Worm (Caenorhabditis elegans) whole organism, L2 larva: Measurements from ENCODE around the gene nra-1.

ENCODE experiments used
- F13H6.1 ChIP-seq: sonication (generic microtip); optimal IDR thresholded peaks from 2 replicates; lab custom pipeline; 2016; ENCODE audit warnings: missing genetic modification characterization, missing compliant biosample characterization
- aly-2 ChIP-seq: fragments of 150-350 bp; optimal IDR thresholded peaks from 2 replicates; lab custom pipeline; 2014; ENCODE audit warnings: missing biosample characterization, missing genetic modification characterization
- ama-1 ChIP-seq: fragments of 150-350 bp; optimal IDR thresholded peaks from 2 replicates; lab custom pipeline; 2018; ENCODE audit warnings: inconsistent platforms
- ceh-82 ChIP-seq: fragments of 150-350 bp; optimal IDR thresholded peaks from 2 replicates; lab custom pipeline; 2014; ENCODE audit warnings: missing biosample characterization, missing genetic modification characterization
- lin-39 ChIP-seq: fragments of 150-350 bp; optimal IDR thresholded peaks from 2 replicates; lab custom pipeline; 2014; ENCODE audit warnings: missing biosample characterization, missing genetic modification reagents, missing genetic modification characterization
- nhr-11 ChIP-seq: fragments of 150-350 bp; optimal IDR thresholded peaks from 2 replicates; lab custom pipeline; 2014; ENCODE audit warnings: missing biosample characterization, missing genetic modification characterization
- nhr-21 ChIP-seq: fragments of 150-350 bp; optimal IDR thresholded peaks from 2 replicates; lab custom pipeline; 2014; ENCODE audit warnings: missing biosample characterization, missing genetic modification characterization
- nhr-237 ChIP-seq: fragments of 150-350 bp; optimal IDR thresholded peaks from 2 replicates; lab custom pipeline; 2014; ENCODE audit warnings: missing biosample characterization, missing genetic modification characterization
- unc-62 ChIP-seq: fragments of 150-350 bp; optimal IDR thresholded peaks from 2 replicates; lab custom pipeline; 2014; ENCODE audit warnings: missing biosample characterization, missing genetic modification reagents, missing genetic modification characterization
- zag-1 ChIP-seq: fragments of 150-350 bp; optimal IDR thresholded peaks from 2 replicates; lab custom pipeline; 2014; ENCODE audit warnings: missing biosample characterization, missing genetic modification characterization

DNA sequence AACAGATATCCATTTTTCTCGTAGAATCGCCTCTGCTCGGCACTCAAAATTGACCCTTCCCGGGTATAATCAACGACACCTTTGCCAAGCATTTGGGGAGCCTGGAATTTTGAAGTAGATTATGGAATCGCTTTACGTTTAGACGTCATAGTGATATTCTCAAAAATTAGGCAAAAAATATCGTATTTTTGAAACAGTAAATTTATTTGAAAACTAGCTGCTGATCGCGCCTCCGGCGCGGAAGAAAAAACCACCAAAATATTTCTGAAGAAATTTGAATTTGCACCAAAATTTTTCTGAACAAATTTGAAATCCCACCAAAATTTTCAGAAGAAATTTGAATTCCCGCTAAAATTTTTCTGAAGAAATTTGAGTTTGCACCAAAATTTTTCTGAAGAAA, 21.6 kb downstream of the nra-1 start, which contains the start of gene ZK550.6:
- no peak for TF ChIP-seq nhr-237
- TF ChIP-seq nhr-11 (tag; lab: Kevin White, UChicago) = no peak
- TF ChIP-seq ama-1 = no peak
- TF ChIP-seq aly-2 (tag; lab: Kevin White, UChicago) = no peak
- TF ChIP-seq unc-62 (GFP tag; lab: Kevin White, UChicago) = no peak
- no peak for TF ChIP-seq ceh-82 (tag; lab: Kevin White, UChicago)
- TF ChIP-seq lin-39 (tag; lab: Kevin White, UChicago) = no peak
- TF ChIP-seq nhr-21 (tag; lab: Kevin White, UChicago) = no peak
- TF ChIP-seq F13H6.1 = no peak
- TF ChIP-seq zag-1 (tag; lab: Kevin White, UChicago) = no peak
